Worm (Caenorhabditis elegans) whole organism, L4 larva: Measurements from ENCODE around the gene dao-6.

Source experiments
- D1046.2 ChIP-seq: fragments of 200-800 bp; sonication (Bioruptor generic); IDR thresholded peaks from 2 replicates; pipeline ENCODE4 v1.3.6; 2022; ENCODE audit warnings: missing genetic modification characterization, missing compliant biosample characterization
- Y75B8A.6 ChIP-seq: fragments of 200-800 bp; sonication (Bioruptor generic); IDR thresholded peaks from 2 replicates; pipeline ENCODE4 v1.3.6; 2022; ENCODE audit warnings: missing genetic modification reagents, missing genetic modification characterization, missing compliant biosample characterization
- ZK546.5 ChIP-seq, 2 experiments: sonication (generic microtip); optimal IDR thresholded peaks; 2 replicates each; lab custom pipeline; 2017; ENCODE audit warnings: missing biosample characterization in 2 of 2, missing genetic modification characterization in 2 of 2
- aha-1 ChIP-seq: fragments of 150-350 bp; peaks from one replicate; lab custom pipeline; 2014; ENCODE audit warnings: missing biosample characterization, missing genetic modification characterization
- egl-27 ChIP-seq: sonication (generic microtip); optimal IDR thresholded peaks from 3 replicates; lab custom pipeline; 2017; ENCODE audit warnings: missing biosample characterization, missing genetic modification reagents, missing genetic modification characterization
- mdl-1 ChIP-seq, 2 experiments: fragments of 150-350 bp in 1 of 2; sonication (generic microtip) in 1 of 2; optimal IDR thresholded peaks; 2 replicates each; lab custom pipeline; 2014 to 2017; ENCODE audit warnings: missing biosample characterization in 2 of 2, missing genetic modification characterization in 2 of 2
- pha-4 ChIP-seq, 2 experiments: fragments of 150-350 bp in 1 of 2; fragments of 200-800 bp in 1 of 2; sonication (Bioruptor generic) in 1 of 2; IDR thresholded peaks in 1 of 2; optimal IDR thresholded peaks in 1 of 2; 2 replicates each; pipeline versions ENCODE4 v1.3.6 to Lab custom; 2014 to 2022; ENCODE audit warnings: missing genetic modification characterization in 2 of 2, missing genetic modification reagents in 2 of 2, missing biosample characterization in 1 of 2, missing compliant biosample characterization in 1 of 2
- pqm-1 ChIP-seq: sonication (generic microtip); optimal IDR thresholded peaks from 2 replicates; lab custom pipeline; 2017; ENCODE audit warnings: missing biosample characterization, missing genetic modification characterization
- skn-1 ChIP-seq: fragments of 150-350 bp; optimal IDR thresholded peaks from 2 replicates; lab custom pipeline; 2014; ENCODE audit warnings: missing biosample characterization, missing genetic modification characterization
- snpc-1.2 ChIP-seq: fragments of 200-800 bp; sonication (Bioruptor generic); IDR thresholded peaks from 2 replicates; pipeline ENCODE4 v1.3.6; 2022; ENCODE audit warnings: missing genetic modification reagents, missing genetic modification characterization, missing compliant biosample characterization
- snpc-4 ChIP-seq: fragments of 150-350 bp; optimal IDR thresholded peaks from 2 replicates; lab custom pipeline; 2014; ENCODE audit warnings: missing biosample characterization, missing genetic modification characterization
- unc-39 ChIP-seq: sonication (generic microtip); optimal IDR thresholded peaks from 2 replicates; lab custom pipeline; 2017; ENCODE audit warnings: missing biosample characterization, missing genetic modification characterization

- TF ChIP-seq mdl-1 (tag; optimal IDR thresholded peaks at IDR 0.05; lab: Kevin White, UChicago): no peak
- TF ChIP-seq unc-39 (tag; lab: Kevin White, UChicago): no peak
- no peak for TF ChIP-seq egl-27 (tag; lab: Kevin White, UChicago)
- TF ChIP-seq pqm-1 (tag; lab: Kevin White, UChicago): no peak
- TF ChIP-seq D1046.2 (GFP tag; lab: Robert Waterston, UW): no peak
- no peak for TF ChIP-seq Y75B8A.6 (GFP tag; lab: Robert Waterston, UW)
- TF ChIP-seq ZK546.5 (tag; optimal IDR thresholded peaks at IDR 0.05; lab: Kevin White, UChicago): no peak
- TF ChIP-seq snpc-1.2 (GFP tag; lab: Robert Waterston, UW): no peak
- no peak for TF ChIP-seq aha-1 (tag; lab: Kevin White, UChicago)
- no peak for TF ChIP-seq pha-4 (GFP tag; IDR thresholded peaks at IDR 0.05; lab: Robert Waterston, UW)
- TF ChIP-seq pha-4 (tag; optimal IDR thresholded peaks at IDR 0.05; lab: Kevin White, UChicago): no peak
- TF ChIP-seq skn-1 (tag; lab: Kevin White, UChicago): no peak
- no peak for TF ChIP-seq snpc-4 (tag; lab: Kevin White, UChicago)
Measured at ce11 chrIII:9776323-9776722, 40.3 kb upstream of the dao-6 start, which contains the start of gene usp-46.
